Worm (Caenorhabditis elegans): ENCODE data around the gene mxl-2.

mxl-2 gene

DNA sequence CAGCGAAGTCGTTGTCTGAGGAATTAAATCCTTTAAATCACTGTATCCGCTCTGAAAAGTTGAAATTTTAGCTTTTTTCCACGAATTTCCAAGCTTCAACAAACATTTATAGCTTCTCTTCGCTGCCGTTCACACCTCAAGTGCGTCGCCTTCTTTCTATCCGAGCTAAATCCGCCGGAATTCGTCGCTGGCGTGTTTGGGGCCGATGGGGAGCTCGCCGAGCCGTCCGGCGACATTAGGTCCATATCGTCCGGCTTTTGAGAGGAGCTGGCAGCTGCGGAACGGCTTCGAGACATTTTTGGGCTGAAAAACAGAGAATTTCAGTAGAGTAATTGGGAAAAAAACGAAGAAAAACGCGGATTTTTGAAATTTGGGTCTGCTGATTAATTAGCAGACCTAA lies at the start of gene mxl-2:
Gene mxl-2, minus strand, starts transcription at position 303 of the 400 bp plus-strand sequence.
- no peak for TF ChIP-seq hnd-1 (tag; optimal IDR thresholded peaks at IDR 0.05)
- TF ChIP-seq tbx-37 (GFP tag; conservative IDR thresholded peaks at IDR 0.05) = no peak
- no peak for TF ChIP-seq tbx-11 (GFP tag; IDR thresholded peaks at IDR 0.05)
- TF ChIP-seq pes-1 (GFP tag; IDR thresholded peaks at IDR 0.05) = no peak
- TF ChIP-seq hmbx-1 (tag; optimal IDR thresholded peaks at IDR 0.05) = no peak
- TF ChIP-seq tra-4 (tag; optimal IDR thresholded peaks at IDR 0.05) = no peak
- no peak for TF ChIP-seq hmg-4 (GFP tag; optimal IDR thresholded peaks at IDR 0.05)
- TF ChIP-seq scrt-1 (GFP tag; IDR thresholded peaks at IDR 0.05) = no peak
- no peak for TF ChIP-seq aly-1 (tag; optimal IDR thresholded peaks at IDR 0.05)
- TF ChIP-seq ama-1 (optimal IDR thresholded peaks at IDR 0.05) = no peak
- no peak for TF ChIP-seq flt-1 (GFP tag; IDR thresholded peaks at IDR 0.05)
- TF ChIP-seq ets-7 (tag; optimal IDR thresholded peaks at IDR 0.05) = no peak
- no peak for TF ChIP-seq B0310.2 (tag; optimal IDR thresholded peaks at IDR 0.05)
- TF ChIP-seq sea-1 (GFP tag; conservative IDR thresholded peaks at IDR 0.05) = no peak
- TF ChIP-seq F13C5.2 (tag; optimal IDR thresholded peaks at IDR 0.05) = no peak
- TF ChIP-seq ceh-13 (GFP tag; optimal IDR thresholded peaks at IDR 0.05) = no peak
- no peak for TF ChIP-seq ceh-36 (tag; optimal IDR thresholded peaks at IDR 0.05)

DNA sequence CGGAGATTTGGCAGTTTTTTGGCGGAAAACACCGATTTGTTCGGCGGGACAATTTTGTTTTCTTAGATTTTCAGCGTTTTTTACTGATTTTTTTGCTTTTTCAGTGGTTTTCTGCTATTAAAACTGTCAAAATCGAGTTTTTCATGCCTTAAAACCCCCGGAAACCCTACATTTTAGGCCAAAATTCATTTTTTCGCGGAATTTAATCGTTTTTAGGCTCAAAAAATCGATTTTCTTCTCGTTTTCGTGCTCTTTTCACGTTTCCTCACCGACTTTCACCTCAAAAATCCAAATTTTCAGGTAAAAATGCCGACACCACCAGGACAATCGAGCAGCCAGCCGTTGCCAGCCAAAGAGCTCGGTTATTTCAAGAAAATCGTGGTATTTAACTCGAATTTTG lies 47.6 kb upstream of the mxl-2 start, which contains the start of gene hpo-29:
Gene hpo-29, plus strand, starts transcription at position 301 of the 400 bp plus-strand sequence.
- TF ChIP-seq sea-1 (GFP tag; conservative IDR thresholded peaks at IDR 0.05) = no peak
- TF ChIP-seq hnd-1 (tag; optimal IDR thresholded peaks at IDR 0.05) = no peak
- no peak for TF ChIP-seq hmbx-1 (tag; optimal IDR thresholded peaks at IDR 0.05)
- TF ChIP-seq B0310.2 (tag; optimal IDR thresholded peaks at IDR 0.05) = no peak
- no peak for TF ChIP-seq tbx-11 (GFP tag; IDR thresholded peaks at IDR 0.05)
- TF ChIP-seq tra-4 (tag; optimal IDR thresholded peaks at IDR 0.05) = no peak
- TF ChIP-seq ceh-36 (tag; optimal IDR thresholded peaks at IDR 0.05) = no peak
- no peak for TF ChIP-seq pes-1 (GFP tag; IDR thresholded peaks at IDR 0.05)
- no peak for TF ChIP-seq F13C5.2 (tag; optimal IDR thresholded peaks at IDR 0.05)
- TF ChIP-seq scrt-1 (GFP tag; IDR thresholded peaks at IDR 0.05) = no peak
- no peak for TF ChIP-seq ets-7 (tag; optimal IDR thresholded peaks at IDR 0.05)
- TF ChIP-seq flt-1 (GFP tag; IDR thresholded peaks at IDR 0.05) = no peak
- TF ChIP-seq hmg-4 (GFP tag; optimal IDR thresholded peaks at IDR 0.05) = no peak
- TF ChIP-seq tbx-37 (GFP tag; conservative IDR thresholded peaks at IDR 0.05) = no peak
- TF ChIP-seq aly-1 (tag; optimal IDR thresholded peaks at IDR 0.05) = no peak
- no peak for TF ChIP-seq ceh-13 (GFP tag; optimal IDR thresholded peaks at IDR 0.05)
- no peak for TF ChIP-seq ama-1 (optimal IDR thresholded peaks at IDR 0.05)

DNA sequence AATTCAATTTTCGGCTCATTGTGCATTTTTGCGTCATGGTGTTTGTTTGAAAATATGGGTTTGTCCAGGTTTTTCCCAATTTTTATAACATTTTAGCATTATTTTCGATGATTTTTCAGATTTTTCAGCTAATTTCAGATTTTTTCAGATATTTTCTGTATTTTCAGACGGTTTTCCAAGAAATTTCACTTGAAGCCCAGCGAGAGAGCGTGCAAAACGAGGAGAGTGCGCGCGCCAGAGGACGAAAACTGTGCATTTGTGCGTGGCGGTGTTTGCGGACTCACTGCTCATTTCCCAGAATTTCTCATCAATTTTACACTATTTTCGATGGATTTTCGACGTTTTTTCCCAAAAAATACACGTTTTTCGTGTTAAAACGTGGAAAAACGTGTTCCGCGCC lies 47.2 kb upstream of the mxl-2 start:
- TF ChIP-seq F13C5.2 (tag; optimal IDR thresholded peaks at IDR 0.05) = peak; percentile 76
- no peak for TF ChIP-seq ets-7 (tag; optimal IDR thresholded peaks at IDR 0.05)
- no peak for TF ChIP-seq scrt-1 (GFP tag; IDR thresholded peaks at IDR 0.05)
- no peak for TF ChIP-seq tra-4 (tag; optimal IDR thresholded peaks at IDR 0.05)
- TF ChIP-seq ama-1 (optimal IDR thresholded peaks at IDR 0.05) = peak; percentile 55
- TF ChIP-seq pes-1 (GFP tag; IDR thresholded peaks at IDR 0.05) = 0 out of 2 replicates have a peak, but pooled peaks have one; percentile 28
- no peak for TF ChIP-seq aly-1 (tag; optimal IDR thresholded peaks at IDR 0.05)
- no peak for TF ChIP-seq hnd-1 (tag; optimal IDR thresholded peaks at IDR 0.05)
- TF ChIP-seq B0310.2 (tag; optimal IDR thresholded peaks at IDR 0.05) = no peak

DNA sequence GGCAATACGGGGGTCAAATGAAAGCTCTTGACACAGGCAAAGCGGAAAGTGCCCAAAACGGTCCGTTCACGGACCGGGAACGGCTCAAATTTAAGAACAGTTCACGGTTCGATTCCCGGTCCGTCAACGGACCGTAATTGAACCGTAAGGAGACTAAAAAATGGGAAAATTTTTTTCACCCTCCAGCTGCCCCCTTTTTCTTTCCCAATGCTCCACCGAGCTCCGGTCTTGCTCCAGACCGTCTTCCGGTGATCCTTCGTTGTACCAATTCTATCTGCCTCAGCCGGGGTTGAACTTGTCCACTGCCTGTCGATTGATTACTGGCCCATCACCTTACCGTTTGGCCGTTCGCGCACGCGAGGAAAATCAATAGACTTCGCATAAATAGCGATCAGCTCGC lies 45.0 kb upstream of the mxl-2 start:
- TF ChIP-seq scrt-1 (GFP tag; IDR thresholded peaks at IDR 0.05) = peak; percentile 21; the same call in 1 of the 2 replicates
- TF ChIP-seq pes-1 (GFP tag; IDR thresholded peaks at IDR 0.05) = 0 out of 2 replicates have a peak, but pooled peaks have one; percentile 23

DNA sequence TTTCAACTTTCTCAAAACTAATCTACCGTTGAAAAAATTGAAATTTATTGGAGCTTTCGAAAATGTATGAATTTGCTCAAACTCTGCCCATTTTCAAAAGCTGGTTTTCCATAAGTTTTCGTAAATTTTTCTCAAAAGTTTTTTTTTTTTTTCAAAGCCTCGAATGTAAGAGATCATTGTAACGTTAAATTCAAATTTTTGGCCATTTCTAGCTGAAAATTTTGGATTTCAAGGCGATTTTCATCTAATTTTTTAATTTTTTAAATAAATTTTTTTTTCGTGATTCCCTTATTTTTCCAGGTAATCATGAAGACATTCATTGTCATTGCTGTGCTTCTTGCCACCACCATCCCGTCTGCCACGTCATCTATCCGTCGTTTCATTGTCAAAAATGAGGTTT lies 42.2 kb upstream of the mxl-2 start, which contains the start of gene hpo-38:
Gene hpo-38, plus strand, starts transcription at position 301 of the 400 bp plus-strand sequence.
- no peak for TF ChIP-seq tbx-37 (GFP tag; conservative IDR thresholded peaks at IDR 0.05)
- no peak for TF ChIP-seq ceh-36 (tag; optimal IDR thresholded peaks at IDR 0.05)
- no peak for TF ChIP-seq tbx-11 (GFP tag; IDR thresholded peaks at IDR 0.05)
- TF ChIP-seq F13C5.2 (tag; optimal IDR thresholded peaks at IDR 0.05) = no peak
- no peak for TF ChIP-seq sea-1 (GFP tag; conservative IDR thresholded peaks at IDR 0.05)
- no peak for TF ChIP-seq ets-7 (tag; optimal IDR thresholded peaks at IDR 0.05)
- TF ChIP-seq tra-4 (tag; optimal IDR thresholded peaks at IDR 0.05) = no peak
- TF ChIP-seq hmbx-1 (tag; optimal IDR thresholded peaks at IDR 0.05) = no peak

DNA sequence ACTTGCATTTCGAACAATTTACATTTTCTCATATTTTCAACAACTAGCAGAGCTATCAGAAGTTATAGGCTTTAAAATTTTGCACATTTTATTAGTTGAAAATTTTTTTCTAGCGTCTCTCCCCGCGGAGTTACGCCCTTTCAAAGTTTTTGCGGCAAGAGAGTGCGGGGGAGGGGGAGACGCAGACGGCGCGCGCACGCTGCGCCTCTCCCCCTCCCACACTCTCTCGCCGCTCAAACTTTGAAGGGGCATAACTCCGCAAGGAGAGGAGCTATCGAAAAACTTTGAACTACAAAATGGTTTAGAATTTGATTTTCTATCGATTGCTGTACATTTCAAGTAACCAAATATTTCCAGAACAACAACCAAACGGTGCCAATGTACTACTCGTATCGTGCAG lies 39.1 kb upstream of the mxl-2 start:
- TF ChIP-seq sea-1 (GFP tag; conservative IDR thresholded peaks at IDR 0.05) (no peak), pes-1 (GFP tag; IDR thresholded peaks at IDR 0.05) (peak; percentile 45; the same call in 1 of the 2 replicates)

DNA sequence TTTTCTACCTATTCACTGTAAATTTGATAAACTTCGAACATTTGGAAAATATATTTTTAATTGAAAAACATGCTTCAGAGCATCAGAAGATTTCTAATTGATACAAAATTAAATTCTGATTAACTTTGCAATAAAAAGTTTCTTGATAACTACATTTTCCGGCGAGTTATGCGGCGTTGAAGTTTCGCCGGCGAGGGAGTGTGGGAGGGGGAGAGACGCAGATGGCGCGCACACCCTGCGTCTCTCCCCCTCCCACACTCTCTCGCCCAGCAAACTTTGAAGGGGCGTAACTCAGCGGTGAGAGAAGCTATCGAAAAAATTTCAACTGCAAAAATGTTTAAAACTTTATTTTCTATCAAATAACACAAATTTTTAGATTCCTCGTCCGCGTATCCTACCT lies 34.6 kb upstream of the mxl-2 start:
- no peak for TF ChIP-seq flt-1 (GFP tag; IDR thresholded peaks at IDR 0.05)
- no peak for TF ChIP-seq F13C5.2 (tag; optimal IDR thresholded peaks at IDR 0.05)
- no peak for TF ChIP-seq aly-1 (tag; optimal IDR thresholded peaks at IDR 0.05)
- no peak for TF ChIP-seq hmbx-1 (tag; optimal IDR thresholded peaks at IDR 0.05)
- no peak for TF ChIP-seq sea-1 (GFP tag; conservative IDR thresholded peaks at IDR 0.05)
- no peak for TF ChIP-seq tbx-37 (GFP tag; conservative IDR thresholded peaks at IDR 0.05)
- TF ChIP-seq hmg-4 (GFP tag; optimal IDR thresholded peaks at IDR 0.05) = no peak
- no peak for TF ChIP-seq tbx-11 (GFP tag; IDR thresholded peaks at IDR 0.05)
- TF ChIP-seq ceh-13 (GFP tag; optimal IDR thresholded peaks at IDR 0.05) = no peak
- TF ChIP-seq hnd-1 (tag; optimal IDR thresholded peaks at IDR 0.05) = no peak
- TF ChIP-seq B0310.2 (tag; optimal IDR thresholded peaks at IDR 0.05) = no peak
- TF ChIP-seq tra-4 (tag; optimal IDR thresholded peaks at IDR 0.05) = no peak
- no peak for TF ChIP-seq ceh-36 (tag; optimal IDR thresholded peaks at IDR 0.05)
- no peak for TF ChIP-seq ets-7 (tag; optimal IDR thresholded peaks at IDR 0.05)
- TF ChIP-seq ama-1 (optimal IDR thresholded peaks at IDR 0.05) = no peak
- TF ChIP-seq pes-1 (GFP tag; IDR thresholded peaks at IDR 0.05) = no peak
- TF ChIP-seq scrt-1 (GFP tag; IDR thresholded peaks at IDR 0.05) = no peak

DNA sequence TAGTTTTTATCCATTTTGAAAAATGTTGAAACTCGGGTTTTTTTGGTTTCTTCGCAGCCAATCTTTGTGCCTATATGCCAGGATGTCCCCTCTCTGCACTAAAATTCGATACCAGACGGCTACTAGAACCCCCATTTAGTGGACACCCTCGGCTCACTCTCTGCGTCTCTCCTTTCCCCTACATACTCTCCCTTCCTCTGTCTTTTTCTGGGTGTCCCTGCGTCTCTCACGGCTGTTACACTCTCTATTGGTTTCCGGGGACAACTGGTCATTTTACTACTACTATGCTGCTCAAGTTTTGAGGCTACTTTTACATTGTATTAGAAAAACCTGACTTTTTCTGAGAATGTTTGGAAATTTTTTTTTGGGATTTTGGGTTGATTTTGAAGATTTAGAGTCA lies 32.4 kb upstream of the mxl-2 start:
- no peak for TF ChIP-seq ceh-36 (tag; optimal IDR thresholded peaks at IDR 0.05)
